Worm (Caenorhabditis elegans) whole organism, midembryonic: ENCODE measurements around the gene F38E11.9.

ENCODE experiments used
- T22C8.4 ChIP-seq: fragments of 200-800 bp; sonication (Bioruptor generic); IDR thresholded peaks from 2 replicates; pipeline ENCODE4 v1.3.6; 2022; ENCODE audit warnings: missing genetic modification characterization, missing compliant biosample characterization
- cog-1 ChIP-seq: sonication (generic microtip); optimal IDR thresholded peaks from 2 replicates; lab custom pipeline; 2016; ENCODE audit warnings: missing genetic modification characterization, missing compliant biosample characterization
- flt-1 ChIP-seq: fragments of 200-800 bp; sonication (Bioruptor generic); IDR thresholded peaks from 2 replicates; pipeline ENCODE4 v1.3.6; 2022; ENCODE audit warnings: missing genetic modification characterization, missing compliant biosample characterization
- klf-2 ChIP-seq: fragments of 200-800 bp; sonication (Bioruptor generic); conservative IDR thresholded peaks from 2 replicates; pipeline ENCODE4 v1.3.6; 2022; ENCODE audit warnings: missing genetic modification reagents, missing genetic modification characterization, missing compliant biosample characterization
- med-1 ChIP-seq: sonication (generic microtip); optimal IDR thresholded peaks from 2 replicates; lab custom pipeline; 2017; ENCODE audit warnings: missing genetic modification characterization, mild to moderate bottlenecking, missing compliant biosample characterization, antibody characterized with exemption, missing genetic modification reagents; ENCODE audit not compliant: insufficient read depth
- ref-1 ChIP-seq: fragments of 200-800 bp; sonication (Bioruptor generic); conservative IDR thresholded peaks from 2 replicates; pipeline ENCODE4 v1.3.6; 2022; ENCODE audit warnings: missing genetic modification reagents, missing genetic modification characterization, missing compliant biosample characterization
- tab-1 ChIP-seq: fragments of 200-800 bp; sonication (Bioruptor generic); IDR thresholded peaks from 2 replicates; pipeline ENCODE4 v1.3.6; 2022; ENCODE audit warnings: missing genetic modification characterization, missing compliant biosample characterization
- ztf-23 ChIP-seq: fragments of 200-800 bp; sonication (Bioruptor generic); IDR thresholded peaks from 2 replicates; pipeline ENCODE4 v1.3.6; 2022; ENCODE audit warnings: missing genetic modification reagents, missing genetic modification characterization, missing compliant biosample characterization
- ztf-29 ChIP-seq: fragments of 200-800 bp; sonication (Bioruptor generic); IDR thresholded peaks from 2 replicates; pipeline ENCODE4 v1.3.6; 2022; ENCODE audit warnings: missing genetic modification reagents, missing genetic modification characterization, missing compliant biosample characterization

Gene F38E11.9

DNA sequence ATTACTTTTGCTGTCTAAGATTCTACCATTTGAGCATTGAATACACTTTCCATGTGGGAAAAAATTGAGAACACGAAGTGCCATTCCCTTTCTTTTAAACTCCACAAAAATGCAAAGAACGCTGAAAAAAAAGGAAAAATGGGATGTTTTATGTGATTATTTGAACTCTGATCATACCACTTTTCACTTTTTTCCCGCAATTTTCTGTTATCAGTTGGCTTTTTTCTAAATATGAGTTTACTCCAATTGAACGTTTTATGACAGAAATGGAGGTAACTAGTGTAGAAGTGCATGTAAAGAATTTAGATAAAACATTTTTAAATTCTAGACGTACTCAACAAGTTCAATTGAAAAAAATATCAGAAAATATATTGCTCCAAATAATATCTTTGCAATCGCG is 2.4 kb downstream of the F38E11.9 start:
- TF ChIP-seq ztf-29 (GFP tag; lab: Robert Waterston, UW), result no peak
- TF ChIP-seq klf-2 (GFP tag; lab: Robert Waterston, UW), result no peak
- TF ChIP-seq T22C8.4 (GFP tag; lab: Robert Waterston, UW), result no peak
- no peak for TF ChIP-seq flt-1 (GFP tag; lab: Robert Waterston, UW)

DNA sequence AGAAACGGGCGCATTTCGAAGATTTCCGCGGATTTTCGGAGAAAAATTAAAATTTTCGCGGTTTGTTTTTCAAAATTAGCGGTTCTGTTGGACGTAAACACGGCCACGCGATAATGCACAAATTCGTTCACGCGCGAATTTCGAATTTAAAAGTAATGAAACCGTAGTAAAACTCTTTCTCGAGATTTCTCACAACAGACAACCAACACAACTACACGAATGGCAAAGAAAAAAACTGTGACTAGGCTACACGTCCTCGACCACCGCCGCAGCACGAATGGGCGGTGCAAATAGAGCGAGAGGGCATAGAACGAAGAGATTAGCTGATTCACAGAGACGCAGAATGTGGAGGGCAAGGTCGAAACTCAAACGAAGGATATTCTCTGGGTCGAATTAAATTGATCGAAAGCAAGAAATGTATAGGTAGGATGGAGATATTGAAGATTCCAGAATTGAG is 2.9 kb downstream of the F38E11.9 start, which contains the start of gene idh-1:
TSS of gene idh-1 (minus strand) at position 228 of the 457 bp plus-strand sequence.
- no peak for TF ChIP-seq ztf-29 (GFP tag; lab: Robert Waterston, UW)
- TF ChIP-seq tab-1 (GFP tag; lab: Robert Waterston, UW), result no peak

DNA sequence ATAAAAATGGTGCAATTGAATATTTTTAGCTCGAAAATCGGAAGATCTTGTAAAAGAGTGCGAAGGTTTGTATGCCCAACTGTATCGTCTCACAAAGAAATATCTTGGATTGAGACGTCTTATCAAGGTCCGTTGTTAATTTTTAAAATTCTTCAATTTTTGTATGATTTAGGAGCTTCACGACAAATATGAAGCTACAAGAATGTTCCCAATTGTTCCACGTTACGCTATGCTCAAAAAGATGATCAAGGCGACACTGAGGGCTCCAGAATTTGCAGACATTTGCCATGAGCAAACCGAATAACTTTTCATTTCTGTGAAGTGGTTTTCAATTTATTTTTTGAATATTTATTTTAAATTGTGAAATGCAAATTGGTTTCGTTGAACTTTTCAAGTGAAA is 5.1 kb downstream of the F38E11.9 start:
- no peak for TF ChIP-seq T22C8.4 (GFP tag; lab: Robert Waterston, UW)
- TF ChIP-seq ztf-29 (GFP tag; lab: Robert Waterston, UW), result no peak
- TF ChIP-seq klf-2 (GFP tag; lab: Robert Waterston, UW), result no peak

DNA sequence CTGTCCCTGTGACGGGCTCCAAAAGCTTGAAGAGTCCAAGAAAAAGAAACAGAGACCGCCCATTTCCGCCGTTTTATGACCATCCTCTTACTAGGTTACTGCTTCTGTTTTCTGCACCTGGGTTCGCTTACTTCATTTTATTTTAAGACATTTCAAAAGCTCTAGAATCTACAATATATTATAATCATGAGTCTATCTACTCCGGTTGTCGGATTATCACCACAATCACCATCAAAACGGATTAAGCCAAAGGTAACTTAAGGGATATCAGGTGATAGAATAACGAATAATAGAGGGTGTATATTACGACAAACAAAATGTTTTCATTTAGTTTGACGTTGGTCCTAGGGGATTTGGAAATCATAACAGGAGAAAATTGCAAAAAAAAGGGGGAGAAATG is 11.5 kb downstream of the F38E11.9 start:
- no peak for TF ChIP-seq ztf-23 (GFP tag; lab: Robert Waterston, UW)
- TF ChIP-seq flt-1 (GFP tag; lab: Robert Waterston, UW), result no peak

DNA sequence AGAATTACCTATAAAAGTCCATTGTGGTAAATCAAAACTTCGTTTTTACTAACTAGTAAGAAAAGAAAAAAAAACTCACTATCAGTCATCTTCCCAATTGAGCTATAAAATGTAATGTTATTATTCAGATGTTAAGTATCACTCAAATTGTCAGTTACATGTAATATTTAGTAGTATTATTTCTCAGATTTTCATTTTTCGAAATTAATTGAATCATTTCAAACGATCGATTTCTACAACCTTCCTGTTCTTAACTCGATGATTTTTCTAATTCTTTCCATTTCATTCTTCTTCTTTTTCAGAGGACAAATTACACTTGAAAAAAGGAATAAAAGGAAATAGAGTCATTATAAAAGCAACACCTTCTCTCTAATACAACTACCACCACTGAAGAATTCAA is 15.9 kb downstream of the F38E11.9 start, which contains the start of gene F59B8.1:
TSS of gene F59B8.1 (plus strand) at position 301 of the 400 bp plus-strand sequence.
- TF ChIP-seq ref-1 (no peak), med-1 (GFP tag; lab: Kevin White, UChicago) (no peak), ztf-29 (GFP tag; lab: Robert Waterston, UW) (no peak), ztf-23 (GFP tag; lab: Robert Waterston, UW) (no peak), cog-1 (tag; lab: Kevin White, UChicago) (no peak), T22C8.4 (GFP tag; lab: Robert Waterston, UW) (no peak), tab-1 (GFP tag; lab: Robert Waterston, UW) (no peak), klf-2 (GFP tag; lab: Robert Waterston, UW) (no peak), flt-1 (GFP tag; lab: Robert Waterston, UW) (no peak)

DNA sequence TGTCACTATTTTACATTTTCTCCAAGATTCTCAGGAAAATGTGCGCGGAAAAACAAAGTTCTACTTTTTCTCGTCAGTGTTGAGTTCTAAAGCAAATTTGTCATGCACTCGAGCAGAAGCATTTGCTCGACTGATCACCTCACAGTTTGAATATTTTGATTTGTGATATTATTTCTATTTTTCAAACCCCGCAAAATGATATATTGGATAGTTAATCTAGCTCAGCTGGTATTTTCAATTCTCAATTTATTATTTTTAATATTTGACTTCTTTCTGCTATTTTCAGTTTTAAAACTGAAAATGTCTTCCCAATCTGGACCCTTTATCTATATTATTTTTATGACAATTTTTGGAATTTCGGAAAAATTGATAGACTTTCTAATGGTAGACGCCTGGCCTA is 20.7 kb downstream of the F38E11.9 start, which contains the start of gene srxa-2:
TSS of gene srxa-2 (plus strand) at position 301 of the 400 bp plus-strand sequence.
- no peak for TF ChIP-seq ztf-23 (GFP tag; lab: Robert Waterston, UW)
- TF ChIP-seq tab-1 (GFP tag; lab: Robert Waterston, UW), result no peak
- no peak for TF ChIP-seq ztf-29 (GFP tag; lab: Robert Waterston, UW)
- TF ChIP-seq cog-1 (tag; lab: Kevin White, UChicago), result no peak
- TF ChIP-seq T22C8.4 (GFP tag; lab: Robert Waterston, UW), result no peak
- no peak for TF ChIP-seq flt-1 (GFP tag; lab: Robert Waterston, UW)
- TF ChIP-seq klf-2 (GFP tag; lab: Robert Waterston, UW), result no peak
- no peak for TF ChIP-seq ref-1
- no peak for TF ChIP-seq med-1 (GFP tag; lab: Kevin White, UChicago)

DNA sequence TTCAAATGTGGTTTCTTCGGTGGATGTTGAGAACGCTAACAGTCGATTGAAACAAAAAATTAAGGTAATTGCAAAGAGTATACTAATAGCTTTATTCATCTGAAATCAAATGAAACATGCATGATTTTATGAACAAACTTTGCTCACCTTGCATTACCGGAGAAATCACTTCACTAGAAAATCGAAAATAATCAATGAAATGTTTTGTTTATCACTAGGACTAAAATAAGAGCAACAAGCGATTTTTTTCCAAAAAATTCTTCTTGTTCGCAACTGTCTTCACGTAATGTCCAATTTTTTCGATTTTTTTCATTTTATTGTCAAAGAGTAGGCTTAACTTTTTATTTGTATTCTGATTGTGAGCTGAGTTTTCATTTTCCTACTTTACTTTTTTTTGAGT is 21.4 kb downstream of the F38E11.9 start, which contains the start of gene F56D5.9:
TSS of gene F56D5.9 (minus strand) at position 101 of the 400 bp plus-strand sequence.
- no peak for TF ChIP-seq flt-1 (GFP tag; lab: Robert Waterston, UW)
- TF ChIP-seq ztf-23 (GFP tag; lab: Robert Waterston, UW), result no peak
- TF ChIP-seq klf-2 (GFP tag; lab: Robert Waterston, UW), result no peak
- TF ChIP-seq med-1 (GFP tag; lab: Kevin White, UChicago), result no peak
- no peak for TF ChIP-seq ztf-29 (GFP tag; lab: Robert Waterston, UW)
- no peak for TF ChIP-seq cog-1 (tag; lab: Kevin White, UChicago)

DNA sequence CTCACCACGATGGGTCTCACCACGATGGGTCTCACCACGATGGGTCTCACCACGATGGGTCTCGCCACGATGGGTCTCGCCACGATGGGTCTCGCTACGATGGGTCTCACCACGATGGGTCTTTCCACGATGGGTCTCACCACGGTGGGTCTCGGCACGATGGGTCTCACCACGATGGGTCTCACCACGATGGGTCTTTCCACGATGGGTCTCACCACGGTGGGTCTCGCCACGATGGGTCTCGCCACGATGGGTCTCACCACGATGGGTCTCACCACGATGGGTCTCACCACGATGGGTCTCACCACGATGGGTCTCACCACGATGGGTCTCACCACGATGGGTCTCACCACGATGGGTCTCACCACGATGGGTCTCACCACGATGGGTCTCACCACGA is 33.1 kb downstream of the F38E11.9 start:
- 0 out of 2 replicates have a peak, but pooled peaks have one; percentile 16 for TF ChIP-seq tab-1 (GFP tag; lab: Robert Waterston, UW)

DNA sequence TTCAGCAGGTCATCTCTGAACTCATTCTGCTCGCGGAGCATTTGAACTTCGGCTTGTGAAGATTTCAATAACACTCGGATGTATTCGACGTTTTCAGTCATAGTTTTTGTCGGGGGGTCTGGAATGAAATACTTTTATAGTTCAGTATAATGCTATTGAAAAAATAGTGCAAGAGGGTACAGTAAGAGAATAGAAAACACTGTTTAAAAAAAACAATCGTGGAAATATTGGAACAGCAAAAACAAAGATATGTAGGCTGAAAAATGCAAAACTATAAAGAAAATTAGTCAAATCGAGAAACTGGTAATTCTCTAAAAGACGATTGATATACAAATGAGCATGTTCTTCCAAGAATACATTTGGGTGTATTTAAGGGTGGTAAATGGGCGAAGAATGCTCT is 35.8 kb downstream of the F38E11.9 start, which contains the start of gene F56D5.5:
TSS of gene F56D5.5 (minus strand) at position 101 of the 400 bp plus-strand sequence.
- no peak for TF ChIP-seq T22C8.4 (GFP tag; lab: Robert Waterston, UW)
- TF ChIP-seq med-1 (GFP tag; lab: Kevin White, UChicago), result no peak
- no peak for TF ChIP-seq cog-1 (tag; lab: Kevin White, UChicago)
- TF ChIP-seq ref-1, result no peak
- no peak for TF ChIP-seq flt-1 (GFP tag; lab: Robert Waterston, UW)
- no peak for TF ChIP-seq klf-2 (GFP tag; lab: Robert Waterston, UW)
- no peak for TF ChIP-seq tab-1 (GFP tag; lab: Robert Waterston, UW)
- no peak for TF ChIP-seq ztf-29 (GFP tag; lab: Robert Waterston, UW)
- no peak for TF ChIP-seq ztf-23 (GFP tag; lab: Robert Waterston, UW)

DNA sequence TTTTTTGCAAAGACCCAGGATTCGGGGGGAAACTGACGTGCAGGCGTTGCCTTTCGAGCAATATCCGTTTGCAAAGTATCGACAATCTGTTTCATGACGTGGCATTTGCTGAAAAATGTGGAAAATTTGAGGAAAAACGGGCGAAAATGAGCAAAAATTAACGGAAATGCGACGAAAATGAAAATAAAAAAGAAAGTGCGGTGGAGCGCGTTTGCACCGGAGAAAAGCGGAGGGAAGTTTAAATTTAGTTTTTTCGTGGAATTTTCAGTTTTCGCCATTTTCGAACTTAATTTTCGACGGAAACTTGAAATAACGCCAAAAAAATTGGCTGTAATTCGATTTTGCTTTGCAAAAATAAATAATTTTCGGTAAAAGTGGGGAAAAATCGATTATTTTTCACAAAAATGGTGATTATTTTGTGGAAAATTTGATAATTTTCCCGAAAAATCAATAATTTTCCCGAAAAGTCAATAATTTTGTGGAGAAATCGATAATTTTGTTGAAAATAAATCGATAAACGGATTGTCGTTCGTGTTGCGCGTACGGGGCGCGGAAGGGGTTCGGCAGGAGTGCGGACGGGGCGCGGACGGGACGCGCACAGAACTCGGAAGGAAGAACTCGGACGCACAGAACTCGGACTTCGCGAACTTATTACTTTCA is 39.9 kb downstream of the F38E11.9 start:
- no peak for TF ChIP-seq ztf-29 (GFP tag; lab: Robert Waterston, UW)
- TF ChIP-seq T22C8.4 (GFP tag; lab: Robert Waterston, UW), result peak; percentile 64
- TF ChIP-seq tab-1 (GFP tag; lab: Robert Waterston, UW), result no peak
- TF ChIP-seq flt-1 (GFP tag; lab: Robert Waterston, UW), result no peak
- TF ChIP-seq ztf-23 (GFP tag; lab: Robert Waterston, UW), result no peak
- no peak for TF ChIP-seq klf-2 (GFP tag; lab: Robert Waterston, UW)
- no peak for TF ChIP-seq ref-1
- TF ChIP-seq cog-1 (tag; lab: Kevin White, UChicago), result no peak
